Worm (Caenorhabditis elegans) whole organism, L4 larva: Measurements from ENCODE around the gene C32C4.16.

Experiments used
- R02D3.7 ChIP-seq: fragments of 150-350 bp; sonication (generic microtip); optimal IDR thresholded peaks from 3 replicates; lab custom pipeline; 2014; ENCODE audit warnings: missing biosample characterization, missing genetic modification characterization
- ceh-20 ChIP-seq: fragments of 200-800 bp; sonication (Bioruptor generic); IDR thresholded peaks from 2 replicates; pipeline ENCODE4 v1.3.6; 2022; ENCODE audit warnings: missing genetic modification reagents, missing genetic modification characterization, missing compliant biosample characterization
- ceh-28 ChIP-seq: fragments of 150-350 bp; optimal IDR thresholded peaks from 2 replicates; lab custom pipeline; 2014; ENCODE audit warnings: missing biosample characterization, missing genetic modification reagents, missing genetic modification characterization
- ceh-62 ChIP-seq: sonication (generic microtip); optimal IDR thresholded peaks from 2 replicates; lab custom pipeline; 2017; ENCODE audit warnings: missing biosample characterization, missing genetic modification characterization
- ces-1 ChIP-seq: fragments of 150-350 bp; sonication (generic microtip); optimal IDR thresholded peaks from 4 replicates; lab custom pipeline; 2014; ENCODE audit warnings: missing biosample characterization, missing genetic modification reagents, missing genetic modification characterization
- ctbp-1 ChIP-seq: fragments of 200-800 bp; sonication (Bioruptor generic); IDR thresholded peaks from 2 replicates; pipeline ENCODE4 v1.3.6; 2022; ENCODE audit warnings: missing genetic modification reagents, missing genetic modification characterization, missing compliant biosample characterization
- daf-12 ChIP-seq: fragments of 150-350 bp; optimal IDR thresholded peaks from 2 replicates; lab custom pipeline; 2014; ENCODE audit warnings: missing biosample characterization, missing genetic modification reagents, missing genetic modification characterization
- dmd-6 ChIP-seq: fragments of 200-800 bp; sonication (Bioruptor generic); IDR thresholded peaks from 2 replicates; pipeline ENCODE4 v1.3.6; 2022; ENCODE audit warnings: missing genetic modification reagents, missing genetic modification characterization, missing compliant biosample characterization
- gei-8 ChIP-seq: fragments of 200-800 bp; sonication (Bioruptor generic); optimal IDR thresholded peaks from 2 replicates; lab custom pipeline; 2018; ENCODE audit warnings: mild to moderate bottlenecking, missing genetic modification characterization, missing compliant biosample characterization
- hlh-30 ChIP-seq: sonication (generic microtip); optimal IDR thresholded peaks from 2 replicates; lab custom pipeline; 2017; ENCODE audit warnings: antibody characterized with exemption, mild to moderate bottlenecking, missing genetic modification characterization, missing compliant biosample characterization; ENCODE audit not compliant: insufficient read depth
- lin-39 ChIP-seq: fragments of 150-350 bp; optimal IDR thresholded peaks from 2 replicates; lab custom pipeline; 2014; ENCODE audit warnings: missing biosample characterization, missing genetic modification reagents, missing genetic modification characterization
- lir-3 ChIP-seq: sonication (generic microtip); optimal IDR thresholded peaks from 2 replicates; lab custom pipeline; 2016; ENCODE audit warnings: mild to moderate bottlenecking, missing genetic modification characterization, missing compliant biosample characterization
- mdl-1 ChIP-seq, 2 experiments: fragments of 150-350 bp in 1 of 2; sonication (generic microtip) in 1 of 2; optimal IDR thresholded peaks; 2 replicates each; lab custom pipeline; 2014 to 2017; ENCODE audit warnings: missing biosample characterization in 2 of 2, missing genetic modification characterization in 2 of 2
- mes-2 ChIP-seq: sonication (generic microtip); optimal IDR thresholded peaks from 2 replicates; lab custom pipeline; 2016; ENCODE audit warnings: missing genotype, mild to moderate bottlenecking, missing genetic modification characterization, missing compliant biosample characterization; ENCODE audit not compliant: poor library complexity, severe bottlenecking
- nhr-102 ChIP-seq: sonication (generic microtip); optimal IDR thresholded peaks from 2 replicates; lab custom pipeline; 2016; ENCODE audit warnings: mild to moderate bottlenecking, missing genetic modification characterization, moderate library complexity, missing compliant biosample characterization
- nhr-111 ChIP-seq: fragments of 200-800 bp; sonication (Bioruptor generic); optimal IDR thresholded peaks from 2 replicates; lab custom pipeline; 2018; ENCODE audit warnings: mild to moderate bottlenecking, missing genetic modification characterization, missing compliant biosample characterization
- nhr-6 ChIP-seq: fragments of 150-350 bp; optimal IDR thresholded peaks from 2 replicates; lab custom pipeline; 2014; ENCODE audit warnings: missing biosample characterization, missing genetic modification characterization
- nhr-76 ChIP-seq: fragments of 150-350 bp; optimal IDR thresholded peaks from 2 replicates; lab custom pipeline; 2014; ENCODE audit warnings: missing biosample characterization, missing genetic modification characterization
- pha-4 ChIP-seq, 2 experiments: fragments of 150-350 bp in 1 of 2; fragments of 200-800 bp in 1 of 2; sonication (Bioruptor generic) in 1 of 2; IDR thresholded peaks in 1 of 2; optimal IDR thresholded peaks in 1 of 2; 2 replicates each; pipeline versions ENCODE4 v1.3.6 to Lab custom; 2014 to 2022; ENCODE audit warnings: missing genetic modification characterization in 2 of 2, missing genetic modification reagents in 2 of 2, missing biosample characterization in 1 of 2, missing compliant biosample characterization in 1 of 2
- saeg-2 ChIP-seq: fragments of 200-800 bp; sonication (Bioruptor generic); IDR thresholded peaks from 2 replicates; pipeline ENCODE4 v1.3.6; 2022; ENCODE audit warnings: missing genetic modification reagents, missing genetic modification characterization, missing compliant biosample characterization
- snpc-1.2 ChIP-seq: fragments of 200-800 bp; sonication (Bioruptor generic); IDR thresholded peaks from 2 replicates; pipeline ENCODE4 v1.3.6; 2022; ENCODE audit warnings: missing genetic modification reagents, missing genetic modification characterization, missing compliant biosample characterization
- tag-97 ChIP-seq: fragments of 200-800 bp; sonication (Bioruptor generic); IDR thresholded peaks from 2 replicates; pipeline ENCODE4 v1.3.6; 2022; ENCODE audit warnings: missing genetic modification characterization, missing compliant biosample characterization
- tra-1 ChIP-seq: fragments of 200-800 bp; sonication (Bioruptor generic); IDR thresholded peaks from 2 replicates; pipeline ENCODE4 v1.3.6; 2022; ENCODE audit warnings: missing genetic modification reagents, missing genetic modification characterization, missing compliant biosample characterization
- unc-39 ChIP-seq: sonication (generic microtip); optimal IDR thresholded peaks from 2 replicates; lab custom pipeline; 2017; ENCODE audit warnings: missing biosample characterization, missing genetic modification characterization
- unc-62 ChIP-seq, 3 experiments: fragments of 150-350 bp in 1 of 3; sonication (generic microtip); optimal IDR thresholded peaks in 2 of 3; peaks in 1 of 3; 1 replicate in 1 of 3; 2 replicates in 2 of 3; lab custom pipeline; 2014 to 2017; ENCODE audit warnings: missing biosample characterization in 3 of 3, missing genetic modification characterization in 3 of 3, missing genetic modification reagents in 3 of 3, missing genotype in 1 of 3
- zag-1 ChIP-seq: fragments of 150-350 bp; optimal IDR thresholded peaks from 2 replicates; lab custom pipeline; 2014; ENCODE audit warnings: missing biosample characterization, missing genetic modification characterization
- zfp-3 ChIP-seq: fragments of 200-800 bp; sonication (Bioruptor generic); conservative IDR thresholded peaks from 2 replicates; pipeline ENCODE4 v1.3.6; 2022; ENCODE audit warnings: missing genetic modification reagents, missing genetic modification characterization, missing compliant biosample characterization
- ztf-11 ChIP-seq: fragments of 150-350 bp; optimal IDR thresholded peaks from 2 replicates; lab custom pipeline; 2014; ENCODE audit warnings: missing biosample characterization, missing genetic modification characterization

The C32C4.16 gene

ce11 chrV:10661417-10661945, 14.1 kb downstream of the C32C4.16 start, which contains the start of gene sqv-4 (continued):
- no peak for TF ChIP-seq lin-39 (tag; lab: Kevin White, UChicago)
- TF ChIP-seq ctbp-1 (GFP tag; lab: Robert Waterston, UW), result no peak
- no peak for TF ChIP-seq ceh-62
- TF ChIP-seq daf-12 (tag; lab: Kevin White, UChicago), result no peak
- no peak for TF ChIP-seq mes-2 (tag; lab: Kevin White, UChicago)
- no peak for TF ChIP-seq pha-4 (GFP tag; IDR thresholded peaks at IDR 0.05; lab: Robert Waterston, UW)
- no peak for TF ChIP-seq pha-4 (tag; optimal IDR thresholded peaks at IDR 0.05; lab: Kevin White, UChicago)
- TF ChIP-seq snpc-1.2 (GFP tag; lab: Robert Waterston, UW), result no peak
- TF ChIP-seq ces-1 (GFP tag; lab: Kevin White, UChicago), result no peak

- TF ChIP-seq nhr-111 (GFP tag; lab: Kevin White, UChicago) (no peak), tag-97 (GFP tag; lab: Robert Waterston, UW) (no peak), nhr-76 (no peak), nhr-6 (tag; lab: Kevin White, UChicago) (no peak), ceh-20 (GFP tag; lab: Robert Waterston, UW) (no peak)
- TF ChIP-seq, all 104 proteins: peak for 0
Observed at ce11 chrV:10662000-10662399, 14.6 kb downstream of the C32C4.16 start.

- TF ChIP-seq saeg-2 (GFP tag; lab: Robert Waterston, UW), result no peak
- TF ChIP-seq zfp-3 (GFP tag; lab: Robert Waterston, UW), result no peak
- TF ChIP-seq unc-62 (GFP tag; optimal IDR thresholded peaks at IDR 0.05 in 1 of 2; lab: Kevin White, UChicago), result peak in 1 of 2 experiments; percentile 31
- no peak for TF ChIP-seq unc-62 (tag; optimal IDR thresholded peaks at IDR 0.05; lab: Kevin White, UChicago)
Observed at ce11 chrV:10664271-10664670, 16.9 kb downstream of the C32C4.16 start.

ce11 chrV:10667284-10667683, 19.9 kb downstream of the C32C4.16 start, which contains the start of gene twk-12:
Gene twk-12, plus strand, starts transcription at chrV:10667584.
- TF ChIP-seq zag-1 (no peak), nhr-102 (tag; lab: Kevin White, UChicago) (no peak), R02D3.7 (tag; lab: Kevin White, UChicago) (no peak)
- TF ChIP-seq, all 104 proteins: peak for 0

- TF ChIP-seq pha-4 (GFP tag; IDR thresholded peaks at IDR 0.05; lab: Robert Waterston, UW) (no peak), pha-4 (tag; optimal IDR thresholded peaks at IDR 0.05; lab: Kevin White, UChicago) (no peak), unc-62 (GFP tag; optimal IDR thresholded peaks at IDR 0.05 in 1 of 2; lab: Kevin White, UChicago) (peak in 1 of 2 experiments; percentile 77), unc-62 (tag; optimal IDR thresholded peaks at IDR 0.05; lab: Kevin White, UChicago) (no peak)
Observed at ce11 chrV:10670817-10671216, 23.5 kb downstream of the C32C4.16 start.

ce11 chrV:10671618-10672017, 24.3 kb downstream of the C32C4.16 start, which contains the start of gene ceh-22:
Gene ceh-22, plus strand, starts transcription at chrV:10671918.
- TF ChIP-seq nhr-102 (tag; lab: Kevin White, UChicago) (no peak), unc-39 (no peak), lin-39 (tag; lab: Kevin White, UChicago) (no peak)
- TF ChIP-seq, all 104 proteins: peak for 0

ce11 chrV:10672601-10673000, 25.2 kb downstream of the C32C4.16 start:
- TF ChIP-seq gei-8 (GFP tag; lab: Kevin White, UChicago), result no peak
- TF ChIP-seq hlh-30 (tag; lab: Kevin White, UChicago), result no peak
- TF ChIP-seq saeg-2 (GFP tag; lab: Robert Waterston, UW), result no peak
- TF ChIP-seq ztf-11 (tag; lab: Kevin White, UChicago), result no peak
- no peak for TF ChIP-seq ceh-28 (tag; lab: Kevin White, UChicago)
- no peak for TF ChIP-seq tra-1 (GFP tag; lab: Robert Waterston, UW)
- TF ChIP-seq lir-3 (tag; lab: Kevin White, UChicago), result no peak
- no peak for TF ChIP-seq dmd-6 (GFP tag; lab: Robert Waterston, UW)
- TF ChIP-seq mdl-1 (tag; optimal IDR thresholded peaks at IDR 0.05; lab: Kevin White, UChicago), result no peak
